Worm (Caenorhabditis elegans) whole organism, young adult: Measurements from ENCODE around the gene C05D9.3.
A peak's percentile ranks its signal among the peaks of the same experiment; 100 is the strongest.

Source experiments
- B0261.1 ChIP-seq: sonication (generic microtip); optimal IDR thresholded peaks from 2 replicates; lab custom pipeline; 2016; ENCODE audit warnings: mild to moderate bottlenecking, missing genetic modification characterization, moderate library complexity, missing compliant biosample characterization
- F49E8.2 ChIP-seq: sonication (generic microtip); optimal IDR thresholded peaks from 3 replicates; lab custom pipeline; 2017; ENCODE audit warnings: missing genetic modification characterization, mild to moderate bottlenecking, missing compliant biosample characterization, antibody characterized with exemption, moderate library complexity; ENCODE audit not compliant: insufficient read depth
- Y53F4B.3 ChIP-seq: fragments of 200-800 bp; sonication (Bioruptor generic); IDR thresholded peaks from 2 replicates; pipeline ENCODE4 v1.3.6; 2022; ENCODE audit warnings: missing genetic modification reagents, missing genetic modification characterization, missing compliant biosample characterization
- Y79H2A.3 ChIP-seq: fragments of 200-800 bp; sonication (Bioruptor generic); conservative IDR thresholded peaks from 2 replicates; pipeline ENCODE4 v1.3.6; 2022; ENCODE audit warnings: missing genetic modification reagents, missing genetic modification characterization, missing compliant biosample characterization
- attf-3 ChIP-seq: fragments of 200-800 bp; sonication (Bioruptor generic); conservative IDR thresholded peaks from 2 replicates; pipeline ENCODE4 v1.3.6; 2022; ENCODE audit warnings: missing genetic modification reagents, missing genetic modification characterization, missing compliant biosample characterization
- attf-5 ChIP-seq: fragments of 200-800 bp; sonication (Bioruptor generic); optimal IDR thresholded peaks from 2 replicates; lab custom pipeline; 2018; ENCODE audit warnings: mild to moderate bottlenecking, missing genetic modification characterization, missing compliant biosample characterization
- attf-6 ChIP-seq: fragments of 200-800 bp; sonication (Bioruptor generic); IDR thresholded peaks from 2 replicates; pipeline ENCODE4 v1.3.6; 2022; ENCODE audit warnings: missing genetic modification reagents, missing genetic modification characterization, missing compliant biosample characterization
- bed-1 ChIP-seq: fragments of 200-800 bp; sonication (Bioruptor generic); IDR thresholded peaks from 2 replicates; pipeline ENCODE4 v1.3.6; 2022; ENCODE audit warnings: missing genetic modification reagents, missing genetic modification characterization, missing compliant biosample characterization
- ceh-40 ChIP-seq: fragments of 200-800 bp; sonication (Bioruptor generic); IDR thresholded peaks from 2 replicates; pipeline ENCODE4 v1.3.6; 2022; ENCODE audit warnings: missing genetic modification characterization, missing compliant biosample characterization
- egl-18 ChIP-seq: fragments of 200-800 bp; sonication (Bioruptor generic); IDR thresholded peaks from 2 replicates; pipeline ENCODE4 v1.3.6; 2022; ENCODE audit warnings: missing genetic modification reagents, missing genetic modification characterization, missing compliant biosample characterization
- fkh-3 ChIP-seq: sonication (generic microtip); optimal IDR thresholded peaks from 2 replicates; lab custom pipeline; 2016; ENCODE audit warnings: mild to moderate bottlenecking, missing genetic modification characterization, missing compliant biosample characterization
- him-1 ChIP-seq: sonication (generic microtip); optimal IDR thresholded peaks from 2 replicates; lab custom pipeline; 2016; ENCODE audit warnings: missing genotype, missing genetic modification reagents, missing genetic modification characterization, missing compliant biosample characterization
- hmg-1.2 ChIP-seq: fragments of 200-800 bp; sonication (Bioruptor generic); IDR thresholded peaks from 2 replicates; pipeline ENCODE4 v1.3.6; 2022; ENCODE audit warnings: missing genetic modification reagents, missing genetic modification characterization, missing compliant biosample characterization
- hrde-1 ChIP-seq: sonication (generic microtip); optimal IDR thresholded peaks from 2 replicates; lab custom pipeline; 2016; ENCODE audit warnings: missing genetic modification characterization, mild to moderate bottlenecking, missing compliant biosample characterization, moderate library complexity, missing genotype, missing genetic modification reagents, borderline replicate concordance
- let-526 ChIP-seq: fragments of 200-800 bp; sonication (Bioruptor generic); IDR thresholded peaks from 2 replicates; pipeline ENCODE4 v1.3.6; 2022; ENCODE audit warnings: missing genetic modification reagents, missing genetic modification characterization, missing compliant biosample characterization
- lin-40 ChIP-seq: sonication (generic microtip); optimal IDR thresholded peaks from 2 replicates; lab custom pipeline; 2016; ENCODE audit warnings: missing genetic modification characterization, mild to moderate bottlenecking, missing compliant biosample characterization, missing genotype, missing genetic modification reagents
- lin-54 ChIP-seq: fragments of 200-800 bp; sonication (Bioruptor generic); optimal IDR thresholded peaks from 2 replicates; lab custom pipeline; 2018; ENCODE audit warnings: mild to moderate bottlenecking, missing genetic modification characterization, missing compliant biosample characterization
- lsl-1 ChIP-seq: fragments of 200-800 bp; sonication (Bioruptor generic); optimal IDR thresholded peaks from 2 replicates; lab custom pipeline; 2018; ENCODE audit warnings: mild to moderate bottlenecking, missing genetic modification characterization, moderate library complexity, missing compliant biosample characterization
- madf-8 ChIP-seq: fragments of 200-800 bp; sonication (Bioruptor generic); conservative IDR thresholded peaks from 2 replicates; pipeline ENCODE4 v1.3.6; 2022; ENCODE audit warnings: missing genetic modification reagents, missing genetic modification characterization, missing compliant biosample characterization
- mcd-1 ChIP-seq: fragments of 200-800 bp; sonication (Bioruptor generic); IDR thresholded peaks from 2 replicates; pipeline ENCODE4 v1.3.6; 2022; ENCODE audit warnings: missing genetic modification reagents, missing genetic modification characterization, missing compliant biosample characterization
- mxl-1 ChIP-seq: sonication (generic microtip); optimal IDR thresholded peaks from 2 replicates; lab custom pipeline; 2016; ENCODE audit warnings: missing genetic modification characterization, missing compliant biosample characterization
- nhr-27 ChIP-seq: fragments of 200-800 bp; sonication (Bioruptor generic); optimal IDR thresholded peaks from 2 replicates; lab custom pipeline; 2018; ENCODE audit warnings: mild to moderate bottlenecking, missing genetic modification characterization, moderate library complexity, missing compliant biosample characterization
- nhr-80 ChIP-seq: sonication (generic microtip); optimal IDR thresholded peaks from 2 replicates; lab custom pipeline; 2016; ENCODE audit warnings: missing genetic modification characterization, missing compliant biosample characterization
- pbrm-1 ChIP-seq: fragments of 200-800 bp; sonication (Bioruptor generic); IDR thresholded peaks from 2 replicates; pipeline ENCODE4 v1.3.6; 2022; ENCODE audit warnings: missing genetic modification reagents, missing genetic modification characterization, missing compliant biosample characterization
- repo-1 ChIP-seq: sonication (generic microtip); optimal IDR thresholded peaks from 2 replicates; lab custom pipeline; 2017; ENCODE audit warnings: mild to moderate bottlenecking, missing genetic modification characterization, missing compliant biosample characterization
- sdz-38 ChIP-seq: sonication (generic microtip); optimal IDR thresholded peaks from 2 replicates; lab custom pipeline; 2016; ENCODE audit warnings: missing genotype, missing genetic modification characterization, missing compliant biosample characterization
- snpc-1.1 ChIP-seq: sonication (generic microtip); optimal IDR thresholded peaks from 2 replicates; lab custom pipeline; 2017; ENCODE audit warnings: missing genetic modification characterization, mild to moderate bottlenecking, missing compliant biosample characterization, antibody characterized with exemption, moderate library complexity, missing genotype, missing genetic modification reagents; ENCODE audit not compliant: insufficient read depth
- snpc-4 ChIP-seq, 5 experiments: fragments of 150-350 bp in 1 of 5; sonication (generic microtip) in 4 of 5; optimal IDR thresholded peaks; 2 replicates each; lab custom pipeline; 2014 to 2018; ENCODE audit warnings: missing genetic modification characterization in 5 of 5, missing biosample characterization in 3 of 5, antibody characterized with exemption in 2 of 5, mild to moderate bottlenecking in 2 of 5, missing compliant biosample characterization in 2 of 5, missing genotype in 2 of 5, moderate library complexity in 2 of 5, missing genetic modification reagents in 1 of 5
- somi-1 ChIP-seq: fragments of 200-800 bp; sonication (Bioruptor generic); optimal IDR thresholded peaks from 2 replicates; lab custom pipeline; 2018; ENCODE audit warnings: mild to moderate bottlenecking, missing genetic modification characterization, missing compliant biosample characterization
- tbp1 ChIP-seq: fragments of 200-800 bp; sonication (Bioruptor generic); optimal IDR thresholded peaks from 2 replicates; lab custom pipeline; 2018; ENCODE audit warnings: mild to moderate bottlenecking, missing genetic modification characterization, missing compliant biosample characterization
- tbx-9 ChIP-seq: sonication (generic microtip); optimal IDR thresholded peaks from 2 replicates; lab custom pipeline; 2016; ENCODE audit warnings: borderline replicate concordance, missing genetic modification characterization, inconsistent platforms, missing compliant biosample characterization
- unc-62 ChIP-seq: fragments of 150-350 bp; optimal IDR thresholded peaks from 2 replicates; lab custom pipeline; 2014; ENCODE audit warnings: missing biosample characterization, missing genetic modification reagents, missing genetic modification characterization
- xnd-1 ChIP-seq: sonication (generic microtip); optimal IDR thresholded peaks from 2 replicates; lab custom pipeline; 2016; ENCODE audit warnings: missing genotype, missing genetic modification reagents, missing genetic modification characterization, missing compliant biosample characterization
- zim-3 ChIP-seq: sonication (generic microtip); optimal IDR thresholded peaks from 2 replicates; lab custom pipeline; 2017; ENCODE audit warnings: mild to moderate bottlenecking, missing genetic modification characterization, moderate library complexity, missing compliant biosample characterization
- ztf-28 ChIP-seq: fragments of 200-800 bp; sonication (Bioruptor generic); IDR thresholded peaks from 2 replicates; pipeline ENCODE4 v1.3.6; 2022; ENCODE audit warnings: missing genetic modification reagents, missing genetic modification characterization, missing compliant biosample characterization
- ztf-3 ChIP-seq: fragments of 200-800 bp; sonication (Bioruptor generic); optimal IDR thresholded peaks from 2 replicates; lab custom pipeline; 2018; ENCODE audit warnings: mild to moderate bottlenecking, missing genetic modification characterization, missing compliant biosample characterization

Gene C05D9.3

DNA sequence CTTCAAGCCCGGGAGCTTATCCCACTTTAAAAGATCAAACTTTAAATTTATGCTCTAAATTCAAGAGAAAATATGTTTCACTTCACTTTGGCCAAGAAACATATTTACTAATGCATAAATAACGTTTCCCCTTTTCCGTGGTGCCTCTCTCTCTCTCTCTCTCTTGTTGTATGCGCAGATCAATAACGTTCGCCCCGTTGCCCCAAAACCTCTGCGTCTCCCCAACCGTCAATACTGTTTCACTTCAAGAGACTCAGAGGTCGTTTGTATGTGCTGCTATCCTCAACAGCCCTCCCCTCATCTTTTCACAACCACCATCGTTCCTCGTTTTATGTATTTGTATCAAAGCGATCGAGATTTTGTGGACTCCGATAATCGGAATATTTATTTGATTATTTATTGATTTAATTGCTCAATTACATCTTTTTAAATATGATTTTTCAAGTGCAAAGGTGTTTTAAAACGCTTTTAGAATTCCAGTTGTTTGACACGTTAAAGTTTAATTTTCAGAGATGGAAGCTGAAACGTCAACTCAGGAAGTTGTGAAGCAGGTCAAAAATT lies 7.9 kb upstream of the C05D9.3 start, which contains the start of gene ife-4:
ife-4 (plus strand) TSS at position 511 of the 561 bp plus-strand sequence.
- TF ChIP-seq attf-3: no peak
- peak; percentile 44; the same call in 1 of the 2 replicates for TF ChIP-seq hmg-1.2 (GFP tag; lab: Robert Waterston, UW)
- TF ChIP-seq ztf-3 (GFP tag; lab: Kevin White, UChicago): no peak
- TF ChIP-seq attf-5 (GFP tag; lab: Kevin White, UChicago): no peak

DNA sequence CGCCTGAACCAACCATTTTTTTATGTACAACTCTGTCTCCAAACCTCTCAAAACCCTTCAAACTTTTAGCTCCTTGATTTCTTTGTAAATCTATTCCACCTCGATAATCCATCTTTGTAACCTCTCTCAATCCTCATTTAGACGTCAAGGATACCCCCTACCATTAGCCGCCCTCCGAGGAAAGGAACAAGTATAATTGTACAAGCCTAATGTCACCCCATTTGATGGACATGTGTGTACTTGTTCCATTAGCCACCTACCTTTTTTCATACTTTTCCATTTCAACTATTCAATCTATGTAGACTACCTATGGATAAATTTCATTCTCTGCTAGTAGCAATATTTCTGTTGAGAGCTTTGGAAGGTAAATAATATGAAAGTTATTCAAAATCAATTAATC lies 3.9 kb upstream of the C05D9.3 start, which contains the start of gene C05D9.4:
C05D9.4 (plus strand) TSS at position 301 of the 400 bp plus-strand sequence.
- no peak for TF ChIP-seq him-1 (tag; lab: Kevin White, UChicago)
- no peak for TF ChIP-seq tbx-9
- TF ChIP-seq tbp1 (GFP tag; lab: Kevin White, UChicago): no peak
- no peak for TF ChIP-seq madf-8 (GFP tag; lab: Robert Waterston, UW)
- TF ChIP-seq pbrm-1 (GFP tag; lab: Robert Waterston, UW): no peak
- no peak for TF ChIP-seq B0261.1 (tag; lab: Kevin White, UChicago)
- TF ChIP-seq egl-18 (GFP tag; lab: Robert Waterston, UW): no peak
- no peak for TF ChIP-seq mxl-1
- no peak for TF ChIP-seq lin-40 (tag; lab: Kevin White, UChicago)
- TF ChIP-seq sdz-38 (tag; lab: Kevin White, UChicago): no peak
- TF ChIP-seq lin-54 (GFP tag; lab: Kevin White, UChicago): no peak
- no peak for TF ChIP-seq ztf-28 (GFP tag; lab: Robert Waterston, UW)
- no peak for TF ChIP-seq nhr-80 (tag; lab: Kevin White, UChicago)
- TF ChIP-seq hmg-1.2 (GFP tag; lab: Robert Waterston, UW): no peak
- no peak for TF ChIP-seq ceh-40 (GFP tag; lab: Robert Waterston, UW)
- no peak for TF ChIP-seq bed-1 (GFP tag; lab: Robert Waterston, UW)
- no peak for TF ChIP-seq mcd-1
- no peak for TF ChIP-seq unc-62

DNA sequence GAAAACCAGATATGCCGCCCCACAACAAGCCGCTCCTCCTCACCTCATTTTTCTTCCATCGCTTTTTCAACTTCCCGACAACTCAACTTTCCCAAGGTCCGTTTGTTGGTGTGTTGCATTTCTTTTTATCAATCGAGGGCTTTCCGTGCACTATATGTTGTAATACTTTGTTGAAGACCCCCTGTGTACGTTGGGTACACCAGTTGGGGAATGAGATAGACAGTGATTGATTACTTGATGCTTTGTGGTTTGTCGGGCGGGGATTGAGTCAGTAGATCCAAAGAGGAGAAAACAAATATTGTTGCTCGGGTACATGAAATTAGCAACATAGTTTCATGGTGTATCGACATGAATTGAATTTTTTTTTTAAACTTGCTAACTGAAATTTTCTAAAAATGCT lies 2.8 kb upstream of the C05D9.3 start:
- TF ChIP-seq madf-8 (GFP tag; lab: Robert Waterston, UW) (no peak), bed-1 (GFP tag; lab: Robert Waterston, UW) (no peak), hmg-1.2 (GFP tag; lab: Robert Waterston, UW) (no peak), xnd-1 (tag; lab: Kevin White, UChicago) (no peak), tbx-9 (no peak), snpc-1.1 (tag; lab: Kevin White, UChicago) (no peak), zim-3 (tag; lab: Kevin White, UChicago) (no peak), Y53F4B.3 (GFP tag; lab: Robert Waterston, UW) (no peak), hrde-1 (tag; lab: Kevin White, UChicago) (no peak), sdz-38 (tag; lab: Kevin White, UChicago) (no peak), somi-1 (no peak), fkh-3 (tag; lab: Kevin White, UChicago) (no peak)

DNA sequence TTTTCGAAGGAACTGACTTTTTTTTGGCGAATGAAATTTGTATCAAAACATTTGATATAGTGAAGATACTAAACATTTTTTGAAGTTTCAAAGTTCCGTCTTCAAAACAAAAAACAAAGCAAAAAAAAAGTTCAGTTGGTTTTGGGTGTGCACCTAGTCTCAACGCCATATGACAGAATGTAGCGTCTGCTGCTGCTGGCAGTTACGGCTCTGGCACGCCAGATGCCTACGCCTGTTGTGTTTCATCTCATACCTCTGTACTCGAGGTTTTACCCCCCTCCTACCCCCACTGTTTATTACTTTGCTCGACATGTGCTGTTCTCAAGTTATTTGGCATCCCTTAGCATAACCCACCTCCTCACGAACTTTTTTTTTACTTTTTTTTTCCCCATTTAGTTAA lies 980 bp upstream of the C05D9.3 start:
- TF ChIP-seq unc-62: no peak
- TF ChIP-seq attf-6 (GFP tag; lab: Robert Waterston, UW): no peak
- TF ChIP-seq lsl-1 (GFP tag; lab: Kevin White, UChicago): no peak
- no peak for TF ChIP-seq snpc-4 (GFP tag; optimal IDR thresholded peaks at IDR 0.05; lab: Kevin White, UChicago)
- no peak for TF ChIP-seq snpc-4 (tag; optimal IDR thresholded peaks at IDR 0.05; lab: Kevin White, UChicago)
- no peak for TF ChIP-seq let-526 (GFP tag; lab: Robert Waterston, UW)
- no peak for TF ChIP-seq bed-1 (GFP tag; lab: Robert Waterston, UW)
- TF ChIP-seq F49E8.2 (tag; lab: Kevin White, UChicago): no peak
- no peak for TF ChIP-seq attf-3
- TF ChIP-seq repo-1 (tag; lab: Kevin White, UChicago): no peak
- no peak for TF ChIP-seq Y79H2A.3 (GFP tag; lab: Robert Waterston, UW)
- TF ChIP-seq nhr-27 (tag; lab: Kevin White, UChicago): no peak
- TF ChIP-seq zim-3 (tag; lab: Kevin White, UChicago): no peak
